Worm (Caenorhabditis elegans) whole organism, L1 larva: ENCODE measurements around the gene T28A8.2.

Experiments
- C16A3.4 ChIP-seq: fragments of 150-350 bp; optimal IDR thresholded peaks from 2 replicates; lab custom pipeline; 2014; ENCODE audit warnings: missing biosample characterization, missing genetic modification characterization
- C34B4.2 ChIP-seq: sonication (generic microtip); optimal IDR thresholded peaks from 2 replicates; lab custom pipeline; 2017; ENCODE audit warnings: mild to moderate bottlenecking, missing genetic modification characterization, missing compliant biosample characterization
- Y116A8C.19 ChIP-seq: sonication (generic microtip); optimal IDR thresholded peaks from 2 replicates; lab custom pipeline; 2016; ENCODE audit warnings: missing compliant biosample characterization, missing genetic modification characterization, borderline replicate concordance
- alr-1 ChIP-seq: fragments of 200-800 bp; sonication (Bioruptor generic); optimal IDR thresholded peaks from 2 replicates; lab custom pipeline; 2018; ENCODE audit warnings: borderline replicate concordance, mild to moderate bottlenecking, missing genetic modification characterization, missing compliant biosample characterization
- aly-2 ChIP-seq: fragments of 150-350 bp; optimal IDR thresholded peaks from 2 replicates; lab custom pipeline; 2014; ENCODE audit warnings: missing biosample characterization, missing genetic modification characterization
- ama-1 ChIP-seq: fragments of 150-350 bp; optimal IDR thresholded peaks from 2 replicates; lab custom pipeline; 2014
- blmp-1 ChIP-seq: fragments of 150-350 bp; optimal IDR thresholded peaks from 2 replicates; lab custom pipeline; 2014; ENCODE audit warnings: missing biosample characterization, missing genetic modification characterization
- ceh-63 ChIP-seq: fragments of 200-800 bp; sonication (Bioruptor generic); optimal IDR thresholded peaks from 2 replicates; lab custom pipeline; 2018; ENCODE audit warnings: mild to moderate bottlenecking, missing genetic modification characterization, missing compliant biosample characterization
- ceh-88 ChIP-seq: fragments of 200-800 bp; sonication (Bioruptor generic); IDR thresholded peaks from 2 replicates; pipeline ENCODE4 v1.3.6; 2022; ENCODE audit warnings: missing genetic modification characterization, missing compliant biosample characterization
- ceh-90 ChIP-seq: sonication (generic microtip); optimal IDR thresholded peaks from 2 replicates; lab custom pipeline; 2016; ENCODE audit warnings: missing genetic modification characterization, missing compliant biosample characterization
- dpl-1 ChIP-seq, 3 experiments: fragments of 150-350 bp in 2 of 3; sonication (generic microtip) in 1 of 3; optimal IDR thresholded peaks; 2 replicates each; lab custom pipeline; 2014 to 2017; ENCODE audit warnings: missing biosample characterization in 3 of 3, missing genetic modification characterization in 3 of 3, missing genetic modification reagents in 3 of 3
- dsc-1 ChIP-seq: sonication (generic microtip); optimal IDR thresholded peaks from 2 replicates; lab custom pipeline; 2016; ENCODE audit warnings: mild to moderate bottlenecking, missing genetic modification characterization, missing compliant biosample characterization
- egl-27 ChIP-seq, 2 experiments: fragments of 150-350 bp in 1 of 2; sonication (generic microtip); optimal IDR thresholded peaks; 3 replicates each; lab custom pipeline; 2017 to 2018; ENCODE audit warnings: missing biosample characterization in 2 of 2, missing genetic modification characterization in 2 of 2, missing genetic modification reagents in 2 of 2
- elt-2 ChIP-seq: sonication (generic microtip); optimal IDR thresholded peaks from 2 replicates; lab custom pipeline; 2016; ENCODE audit warnings: missing genetic modification characterization, mild to moderate bottlenecking, inconsistent platforms, missing compliant biosample characterization, missing genetic modification reagents
- elt-3 ChIP-seq, 6 experiments: fragments of 150-350 bp in 1 of 6; sonication (generic microtip); optimal IDR thresholded peaks; 2 replicates each; lab custom pipeline; 2017 to 2018; ENCODE audit warnings: missing biosample characterization in 6 of 6, missing genetic modification characterization in 6 of 6, inconsistent platforms in 1 of 6
- ets-5 ChIP-seq: fragments of 200-800 bp; sonication (Bioruptor generic); IDR thresholded peaks from 2 replicates; pipeline ENCODE4 v1.3.6; 2022; ENCODE audit warnings: missing genetic modification characterization, missing compliant biosample characterization
- fkh-10 ChIP-seq: sonication (generic microtip); optimal IDR thresholded peaks from 2 replicates; lab custom pipeline; 2017; ENCODE audit warnings: missing biosample characterization, missing genetic modification reagents, missing genetic modification characterization
- fkh-4 ChIP-seq: sonication (generic microtip); optimal IDR thresholded peaks from 2 replicates; lab custom pipeline; 2016; ENCODE audit warnings: missing compliant biosample characterization, missing genetic modification characterization, borderline replicate concordance
- fkh-8 ChIP-seq: sonication (generic microtip); optimal IDR thresholded peaks from 2 replicates; lab custom pipeline; 2016; ENCODE audit warnings: mild to moderate bottlenecking, missing genetic modification characterization, missing compliant biosample characterization
- hlh-17 ChIP-seq: fragments of 200-800 bp; sonication (Bioruptor generic); optimal IDR thresholded peaks from 2 replicates; lab custom pipeline; 2018; ENCODE audit warnings: missing genetic modification characterization, mild to moderate bottlenecking, missing compliant biosample characterization, moderate library complexity, borderline replicate concordance
- hlh-4 ChIP-seq: sonication (generic microtip); optimal IDR thresholded peaks from 2 replicates; lab custom pipeline; 2016; ENCODE audit warnings: mild to moderate bottlenecking, missing genetic modification characterization, missing compliant biosample characterization
- isw-1 ChIP-seq: fragments of 200-800 bp; sonication (Bioruptor generic); IDR thresholded peaks from 2 replicates; pipeline ENCODE4 v1.3.6; 2022; ENCODE audit warnings: missing genetic modification characterization, missing compliant biosample characterization
- lin-35 ChIP-seq, 2 experiments: fragments of 150-350 bp; optimal IDR thresholded peaks; 2 replicates each; lab custom pipeline; 2014; ENCODE audit warnings: missing biosample characterization in 2 of 2, missing genetic modification characterization in 2 of 2, missing genetic modification reagents in 2 of 2
- lir-3 ChIP-seq: sonication (generic microtip); optimal IDR thresholded peaks from 2 replicates; lab custom pipeline; 2016; ENCODE audit warnings: mild to moderate bottlenecking, missing genetic modification characterization, moderate library complexity, missing compliant biosample characterization; ENCODE audit not compliant: poor library complexity
- lsy-2 ChIP-seq, 2 experiments: fragments of 150-350 bp; optimal IDR thresholded peaks; 2 replicates each; lab custom pipeline; 2014; ENCODE audit warnings: missing biosample characterization in 2 of 2, missing genetic modification characterization in 2 of 2
- mab-9 ChIP-seq: fragments of 200-800 bp; sonication (Bioruptor generic); IDR thresholded peaks from 2 replicates; pipeline ENCODE4 v1.3.6; 2022; ENCODE audit warnings: missing genetic modification reagents, missing genetic modification characterization, missing compliant biosample characterization
- mep-1 ChIP-seq: fragments of 150-350 bp; optimal IDR thresholded peaks from 2 replicates; lab custom pipeline; 2014; ENCODE audit warnings: missing biosample characterization, missing genetic modification characterization
- nhr-11 ChIP-seq: fragments of 150-350 bp; optimal IDR thresholded peaks from 2 replicates; lab custom pipeline; 2014; ENCODE audit warnings: missing biosample characterization, missing genetic modification characterization
- nhr-12 ChIP-seq: sonication (generic microtip); optimal IDR thresholded peaks from 2 replicates; lab custom pipeline; 2017; ENCODE audit warnings: missing biosample characterization, missing genetic modification characterization
- nhr-19 ChIP-seq: fragments of 200-800 bp; sonication (Bioruptor generic); conservative IDR thresholded peaks from 2 replicates; pipeline ENCODE4 v1.3.6; 2022; ENCODE audit warnings: missing genetic modification characterization, missing compliant biosample characterization
- nhr-76 ChIP-seq: sonication (generic microtip); optimal IDR thresholded peaks from 2 replicates; lab custom pipeline; 2017; ENCODE audit warnings: missing biosample characterization, missing genetic modification characterization
- nhr-77 ChIP-seq: fragments of 150-350 bp; optimal IDR thresholded peaks from 2 replicates; lab custom pipeline; 2014; ENCODE audit warnings: missing biosample characterization, missing genetic modification characterization
- nhr-85 ChIP-seq: sonication (generic microtip); peaks from one replicate; lab custom pipeline; 2016; ENCODE audit warnings: missing genetic modification characterization, inconsistent platforms, missing compliant biosample characterization
- nhr-90 ChIP-seq: sonication (generic microtip); optimal IDR thresholded peaks from 2 replicates; lab custom pipeline; 2016; ENCODE audit warnings: mild to moderate bottlenecking, missing genetic modification characterization, missing compliant biosample characterization; ENCODE audit not compliant: poor library complexity
- pag-3 ChIP-seq: sonication (generic microtip); optimal IDR thresholded peaks from 2 replicates; lab custom pipeline; 2017; ENCODE audit warnings: missing genetic modification characterization, mild to moderate bottlenecking, missing compliant biosample characterization, antibody characterized with exemption, borderline replicate concordance; ENCODE audit not compliant: insufficient read depth
- pax-3 ChIP-seq: fragments of 200-800 bp; sonication (Bioruptor generic); optimal IDR thresholded peaks from 2 replicates; lab custom pipeline; 2018; ENCODE audit warnings: mild to moderate bottlenecking, missing genetic modification characterization, moderate library complexity, missing compliant biosample characterization
- skn-1 ChIP-seq: fragments of 150-350 bp; optimal IDR thresholded peaks from 2 replicates; lab custom pipeline; 2014; ENCODE audit warnings: missing biosample characterization, missing genetic modification characterization
- snpc-4 ChIP-seq: fragments of 150-350 bp; optimal IDR thresholded peaks from 2 replicates; lab custom pipeline; 2014; ENCODE audit warnings: missing biosample characterization, missing genetic modification characterization
- sox-4 ChIP-seq: sonication (generic microtip); optimal IDR thresholded peaks from 2 replicates; lab custom pipeline; 2016; ENCODE audit warnings: missing genetic modification characterization, missing compliant biosample characterization
- swsn-7 ChIP-seq: sonication (generic microtip); optimal IDR thresholded peaks from 2 replicates; lab custom pipeline; 2016; ENCODE audit warnings: missing genetic modification characterization, missing compliant biosample characterization
- tbx-2 ChIP-seq: sonication (generic microtip); optimal IDR thresholded peaks from 2 replicates; lab custom pipeline; 2016; ENCODE audit warnings: missing genetic modification characterization, missing compliant biosample characterization
- unc-130 ChIP-seq: fragments of 150-350 bp; optimal IDR thresholded peaks from 2 replicates; lab custom pipeline; 2017; ENCODE audit warnings: missing biosample characterization, missing genetic modification characterization, inconsistent platforms
- unc-86 ChIP-seq: sonication (generic microtip); optimal IDR thresholded peaks from 2 replicates; lab custom pipeline; 2016; ENCODE audit warnings: missing genetic modification characterization, missing compliant biosample characterization
- unc-98 ChIP-seq: fragments of 200-800 bp; sonication (Bioruptor generic); IDR thresholded peaks from 2 replicates; pipeline ENCODE4 v1.3.6; 2022; ENCODE audit warnings: missing genetic modification characterization, missing compliant biosample characterization
- vab-15 ChIP-seq: sonication (generic microtip); optimal IDR thresholded peaks from 2 replicates; lab custom pipeline; 2017; ENCODE audit warnings: missing genotype, mild to moderate bottlenecking, missing genetic modification characterization, missing compliant biosample characterization
- zag-1 ChIP-seq: fragments of 150-350 bp; optimal IDR thresholded peaks from 2 replicates; lab custom pipeline; 2014; ENCODE audit warnings: missing biosample characterization, missing genetic modification characterization
- ztf-4 ChIP-seq: fragments of 150-350 bp; optimal IDR thresholded peaks from 2 replicates; lab custom pipeline; 2014; ENCODE audit warnings: missing biosample characterization, missing genetic modification characterization

The T28A8.2 gene

DNA sequence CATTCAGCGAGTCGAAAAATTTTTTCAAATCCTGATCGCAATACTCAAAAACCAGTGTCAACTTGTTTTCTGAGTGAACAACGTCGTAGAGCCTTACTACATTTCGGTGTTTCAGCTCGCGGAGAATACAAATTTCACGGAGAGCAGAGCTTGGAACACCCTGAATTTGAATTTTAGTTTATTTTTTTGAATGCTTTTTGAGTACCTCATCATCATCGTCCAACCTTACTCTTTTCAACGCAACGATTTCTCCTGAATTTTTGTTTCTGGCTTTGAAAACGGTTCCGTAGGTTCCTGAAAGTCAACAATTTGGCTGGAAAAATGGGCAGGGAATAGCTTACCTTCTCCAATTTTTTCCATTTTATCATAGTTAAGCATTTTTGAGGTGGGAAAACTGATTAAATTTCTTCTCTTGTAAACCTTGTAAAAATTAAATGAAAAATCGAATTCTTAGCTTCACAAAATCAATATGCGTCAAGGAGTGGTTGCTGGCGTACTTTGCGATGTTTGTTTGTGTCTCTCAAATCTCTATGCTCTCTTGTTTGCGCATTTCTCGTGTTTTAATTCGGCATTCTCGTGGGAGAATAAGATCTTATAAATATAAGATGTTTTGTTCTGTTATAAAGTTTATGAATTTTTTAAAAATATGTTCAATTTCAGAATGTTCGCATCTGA, 29.4 kb downstream of the T28A8.2 start, which contains the start of gene cdk-5 (continued):
- TF ChIP-seq unc-86 (peak; percentile 95), unc-130 (tag; lab: Kevin White, UChicago) (peak; percentile 93), egl-27 (tag; optimal IDR thresholded peaks at IDR 0.05; lab: Kevin White, UChicago) (no peak), dsc-1 (peak; percentile 97), vab-15 (tag; lab: Kevin White, UChicago) (no peak), elt-3 (tag; optimal IDR thresholded peaks at IDR 0.05; lab: Kevin White, UChicago) (peak in 2 of 6 experiments; percentile 86 to 87), zag-1 (peak; percentile 83), fkh-8 (tag; lab: Kevin White, UChicago) (peak; percentile 83), nhr-77 (tag; lab: Kevin White, UChicago) (peak; percentile 81), unc-98 (no peak; the same call in 1 of the 2 replicates), ceh-90 (tag; lab: Kevin White, UChicago) (peak; percentile 43), elt-2 (tag; lab: Kevin White, UChicago) (peak; percentile 75), pax-3 (tag; lab: Kevin White, UChicago) (peak; percentile 83), pag-3 (tag; lab: Kevin White, UChicago) (no peak), nhr-76 (tag; lab: Kevin White, UChicago) (no peak), lin-35 (GFP tag; optimal IDR thresholded peaks at IDR 0.05; lab: Kevin White, UChicago) (peak; percentile 92 to 93), aly-2 (tag; lab: Kevin White, UChicago) (peak; percentile 96), lir-3 (tag; lab: Kevin White, UChicago) (peak; percentile 87), dpl-1 (GFP tag; optimal IDR thresholded peaks at IDR 0.05; lab: Kevin White, UChicago) (peak; percentile 85 to 91 (median 90)), nhr-11 (tag; lab: Kevin White, UChicago) (peak; percentile 76), fkh-10 (GFP tag; lab: Kevin White, UChicago) (peak; percentile 58), hlh-4 (no peak), mab-9 (GFP tag; lab: Robert Waterston, UW) (peak; percentile 81), Y116A8C.19 (tag; lab: Kevin White, UChicago) (no peak), sox-4 (tag; lab: Kevin White, UChicago) (peak; percentile 82), alr-1 (tag; lab: Kevin White, UChicago) (no peak), ama-1 (peak; percentile 93), C34B4.2 (tag; lab: Kevin White, UChicago) (no peak), nhr-85 (tag; lab: Kevin White, UChicago) (peak; percentile 94), nhr-90 (tag; lab: Kevin White, UChicago) (peak; percentile 94), isw-1 (peak; percentile 94), tbx-2 (tag; lab: Kevin White, UChicago) (peak; percentile 97), skn-1 (tag; lab: Kevin White, UChicago) (peak; percentile 91), ceh-88 (GFP tag; lab: Robert Waterston, UW) (peak; percentile 58), nhr-12 (tag; lab: Kevin White, UChicago) (peak; percentile 33), snpc-4 (peak; percentile 87), ets-5 (GFP tag; lab: Robert Waterston, UW) (no peak), C16A3.4 (tag; lab: Kevin White, UChicago) (peak; percentile 95), fkh-4 (tag; lab: Kevin White, UChicago) (peak; percentile 70), mep-1 (tag; lab: Kevin White, UChicago) (peak; percentile 99), swsn-7 (tag; lab: Kevin White, UChicago) (peak; percentile 97), ceh-63 (GFP tag; lab: Kevin White, UChicago) (no peak), hlh-17 (GFP tag; lab: Kevin White, UChicago) (no peak), nhr-19 (peak; percentile 95), blmp-1 (tag; lab: Kevin White, UChicago) (peak; percentile 91), ztf-4 (tag; lab: Kevin White, UChicago) (peak; percentile 84), lsy-2 (tag; optimal IDR thresholded peaks at IDR 0.05; lab: Kevin White, UChicago) (peak; percentile 97 to 98)
